Worm (Caenorhabditis elegans) whole organism, L1 larva: Measurements from ENCODE around the gene dnpp-1.
A peak's percentile ranks its signal among the peaks of the same experiment; 100 is the strongest.

ENCODE experiments used
- Y116A8C.19 ChIP-seq: sonication (generic microtip); optimal IDR thresholded peaks from 2 replicates; lab custom pipeline; 2016; ENCODE audit warnings: missing compliant biosample characterization, missing genetic modification characterization, borderline replicate concordance
- ama-1 ChIP-seq: fragments of 150-350 bp; optimal IDR thresholded peaks from 2 replicates; lab custom pipeline; 2014
- blmp-1 ChIP-seq: fragments of 150-350 bp; optimal IDR thresholded peaks from 2 replicates; lab custom pipeline; 2014; ENCODE audit warnings: missing biosample characterization, missing genetic modification characterization
- dpl-1 ChIP-seq, 3 experiments: fragments of 150-350 bp in 2 of 3; sonication (generic microtip) in 1 of 3; optimal IDR thresholded peaks; 2 replicates each; lab custom pipeline; 2014 to 2017; ENCODE audit warnings: missing biosample characterization in 3 of 3, missing genetic modification characterization in 3 of 3, missing genetic modification reagents in 3 of 3
- efl-1 ChIP-seq, 4 experiments: fragments of 150-350 bp; optimal IDR thresholded peaks in 3 of 4; peaks in 1 of 4; 1 replicate in 1 of 4; 2 replicates in 3 of 4; lab custom pipeline; 2014; ENCODE audit warnings: missing biosample characterization in 2 of 4, missing genetic modification characterization in 2 of 4, missing genetic modification reagents in 2 of 4
- egl-13 ChIP-seq: sonication (generic microtip); optimal IDR thresholded peaks from 2 replicates; lab custom pipeline; 2016; ENCODE audit warnings: missing genotype, missing genetic modification reagents, missing genetic modification characterization, missing compliant biosample characterization
- egl-27 ChIP-seq, 2 experiments: fragments of 150-350 bp in 1 of 2; sonication (generic microtip); optimal IDR thresholded peaks; 3 replicates each; lab custom pipeline; 2017 to 2018; ENCODE audit warnings: missing biosample characterization in 2 of 2, missing genetic modification characterization in 2 of 2, missing genetic modification reagents in 2 of 2
- elt-2 ChIP-seq: sonication (generic microtip); optimal IDR thresholded peaks from 2 replicates; lab custom pipeline; 2016; ENCODE audit warnings: missing genetic modification characterization, mild to moderate bottlenecking, inconsistent platforms, missing compliant biosample characterization, missing genetic modification reagents
- elt-3 ChIP-seq, 6 experiments: fragments of 150-350 bp in 1 of 6; sonication (generic microtip); optimal IDR thresholded peaks; 2 replicates each; lab custom pipeline; 2017 to 2018; ENCODE audit warnings: missing biosample characterization in 6 of 6, missing genetic modification characterization in 6 of 6, inconsistent platforms in 1 of 6
- ets-5 ChIP-seq: fragments of 200-800 bp; sonication (Bioruptor generic); IDR thresholded peaks from 2 replicates; pipeline ENCODE4 v1.3.6; 2022; ENCODE audit warnings: missing genetic modification characterization, missing compliant biosample characterization
- fkh-8 ChIP-seq: sonication (generic microtip); optimal IDR thresholded peaks from 2 replicates; lab custom pipeline; 2016; ENCODE audit warnings: mild to moderate bottlenecking, missing genetic modification characterization, missing compliant biosample characterization
- fos-1 ChIP-seq: fragments of 150-350 bp; optimal IDR thresholded peaks from 2 replicates; lab custom pipeline; 2014; ENCODE audit warnings: missing biosample characterization, missing genetic modification characterization
- hlh-17 ChIP-seq: fragments of 200-800 bp; sonication (Bioruptor generic); optimal IDR thresholded peaks from 2 replicates; lab custom pipeline; 2018; ENCODE audit warnings: missing genetic modification characterization, mild to moderate bottlenecking, missing compliant biosample characterization, moderate library complexity, borderline replicate concordance
- hpl-2 ChIP-seq: fragments of 150-350 bp; optimal IDR thresholded peaks from 2 replicates; lab custom pipeline; 2014; ENCODE audit warnings: missing biosample characterization, missing genetic modification reagents, missing genetic modification characterization
- isw-1 ChIP-seq: fragments of 200-800 bp; sonication (Bioruptor generic); IDR thresholded peaks from 2 replicates; pipeline ENCODE4 v1.3.6; 2022; ENCODE audit warnings: missing genetic modification characterization, missing compliant biosample characterization
- lin-14 ChIP-seq: fragments of 200-800 bp; sonication (Bioruptor generic); optimal IDR thresholded peaks from 2 replicates; lab custom pipeline; 2018; ENCODE audit warnings: mild to moderate bottlenecking, missing genetic modification characterization, moderate library complexity, missing compliant biosample characterization
- lin-35 ChIP-seq, 2 experiments: fragments of 150-350 bp; optimal IDR thresholded peaks; 2 replicates each; lab custom pipeline; 2014; ENCODE audit warnings: missing biosample characterization in 2 of 2, missing genetic modification characterization in 2 of 2, missing genetic modification reagents in 2 of 2
- nhr-11 ChIP-seq: fragments of 150-350 bp; optimal IDR thresholded peaks from 2 replicates; lab custom pipeline; 2014; ENCODE audit warnings: missing biosample characterization, missing genetic modification characterization
- nhr-12 ChIP-seq: sonication (generic microtip); optimal IDR thresholded peaks from 2 replicates; lab custom pipeline; 2017; ENCODE audit warnings: missing biosample characterization, missing genetic modification characterization
- nhr-19 ChIP-seq: fragments of 200-800 bp; sonication (Bioruptor generic); conservative IDR thresholded peaks from 2 replicates; pipeline ENCODE4 v1.3.6; 2022; ENCODE audit warnings: missing genetic modification characterization, missing compliant biosample characterization
- nhr-237 ChIP-seq: fragments of 150-350 bp; optimal IDR thresholded peaks from 2 replicates; lab custom pipeline; 2014; ENCODE audit warnings: missing biosample characterization, missing genetic modification characterization
- nhr-28 ChIP-seq: fragments of 150-350 bp; optimal IDR thresholded peaks from 2 replicates; lab custom pipeline; 2014; ENCODE audit warnings: missing biosample characterization, missing genetic modification characterization
- nhr-47 ChIP-seq: sonication (generic microtip); optimal IDR thresholded peaks from 2 replicates; lab custom pipeline; 2016; ENCODE audit warnings: mild to moderate bottlenecking, missing genetic modification characterization, moderate library complexity, missing compliant biosample characterization
- nhr-84 ChIP-seq: sonication (generic microtip); optimal IDR thresholded peaks from 2 replicates; lab custom pipeline; 2017; ENCODE audit warnings: missing biosample characterization, missing genetic modification characterization
- nhr-85 ChIP-seq: sonication (generic microtip); peaks from one replicate; lab custom pipeline; 2016; ENCODE audit warnings: missing genetic modification characterization, inconsistent platforms, missing compliant biosample characterization
- pag-3 ChIP-seq: sonication (generic microtip); optimal IDR thresholded peaks from 2 replicates; lab custom pipeline; 2017; ENCODE audit warnings: missing genetic modification characterization, mild to moderate bottlenecking, missing compliant biosample characterization, antibody characterized with exemption, borderline replicate concordance; ENCODE audit not compliant: insufficient read depth
- pax-3 ChIP-seq: fragments of 200-800 bp; sonication (Bioruptor generic); optimal IDR thresholded peaks from 2 replicates; lab custom pipeline; 2018; ENCODE audit warnings: mild to moderate bottlenecking, missing genetic modification characterization, moderate library complexity, missing compliant biosample characterization
- pqm-1 ChIP-seq: sonication (generic microtip); optimal IDR thresholded peaks from 3 replicates; lab custom pipeline; 2017; ENCODE audit warnings: missing biosample characterization, missing genetic modification characterization
- rnt-1 ChIP-seq: sonication (generic microtip); optimal IDR thresholded peaks from 2 replicates; lab custom pipeline; 2016; ENCODE audit warnings: mild to moderate bottlenecking, missing genetic modification characterization, moderate library complexity, missing compliant biosample characterization
- skn-1 ChIP-seq: fragments of 150-350 bp; optimal IDR thresholded peaks from 2 replicates; lab custom pipeline; 2014; ENCODE audit warnings: missing biosample characterization, missing genetic modification characterization
- sptf-1 ChIP-seq: fragments of 150-350 bp; optimal IDR thresholded peaks from 2 replicates; lab custom pipeline; 2014; ENCODE audit warnings: missing biosample characterization, missing genetic modification characterization
- tlp-1 ChIP-seq: fragments of 150-350 bp; optimal IDR thresholded peaks from 2 replicates; lab custom pipeline; 2014; ENCODE audit warnings: missing biosample characterization, missing genetic modification characterization
- unc-130 ChIP-seq: fragments of 150-350 bp; optimal IDR thresholded peaks from 2 replicates; lab custom pipeline; 2017; ENCODE audit warnings: missing biosample characterization, missing genetic modification characterization, inconsistent platforms
- unc-30 ChIP-seq: sonication (generic microtip); optimal IDR thresholded peaks from 2 replicates; lab custom pipeline; 2017; ENCODE audit warnings: missing biosample characterization, missing genetic modification characterization
- vab-15 ChIP-seq: sonication (generic microtip); optimal IDR thresholded peaks from 2 replicates; lab custom pipeline; 2017; ENCODE audit warnings: missing genotype, mild to moderate bottlenecking, missing genetic modification characterization, missing compliant biosample characterization
- zag-1 ChIP-seq: fragments of 150-350 bp; optimal IDR thresholded peaks from 2 replicates; lab custom pipeline; 2014; ENCODE audit warnings: missing biosample characterization, missing genetic modification characterization
- ztf-4 ChIP-seq: fragments of 150-350 bp; optimal IDR thresholded peaks from 2 replicates; lab custom pipeline; 2014; ENCODE audit warnings: missing biosample characterization, missing genetic modification characterization

dnpp-1 gene

DNA sequence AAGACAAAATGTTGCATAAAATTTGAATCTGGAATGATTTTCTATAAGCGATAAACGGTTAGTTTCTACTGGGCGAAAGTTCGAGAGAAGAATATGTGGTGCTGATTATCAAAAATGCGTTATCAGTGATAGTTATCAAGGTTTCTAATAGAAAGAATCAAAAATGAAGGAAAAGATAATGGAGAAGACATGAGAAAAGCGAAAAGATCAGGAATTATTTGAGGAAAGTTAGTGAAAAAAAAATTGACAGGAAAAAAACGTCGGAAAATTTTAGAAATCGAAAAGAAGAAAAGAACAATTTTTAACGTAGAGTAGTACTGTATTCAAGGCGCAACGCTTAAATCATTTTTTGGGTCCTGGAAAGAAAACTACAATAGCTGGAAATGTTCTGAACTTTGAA lies at the start of gene dnpp-1:
Gene dnpp-1 (minus strand): TSS at position 30 of the 400 bp plus-strand sequence.
- peak in 1 of 2 experiments; percentile 25 for TF ChIP-seq lin-35 (GFP tag; optimal IDR thresholded peaks at IDR 0.05; lab: Kevin White, UChicago)
- no peak for TF ChIP-seq hlh-17
- TF ChIP-seq dpl-1 (GFP tag; optimal IDR thresholded peaks at IDR 0.05; lab: Kevin White, UChicago): no peak
- peak; percentile 25 for TF ChIP-seq tlp-1 (tag; lab: Kevin White, UChicago)
- no peak for TF ChIP-seq lin-14 (GFP tag; lab: Kevin White, UChicago)
- TF ChIP-seq unc-30 (tag; lab: Kevin White, UChicago): no peak
- no peak for TF ChIP-seq fkh-8 (tag; lab: Kevin White, UChicago)
- no peak for TF ChIP-seq ets-5 (GFP tag; lab: Robert Waterston, UW)
- TF ChIP-seq nhr-19 (GFP tag; lab: Robert Waterston, UW): no peak
- TF ChIP-seq Y116A8C.19 (tag; lab: Kevin White, UChicago): no peak
- TF ChIP-seq nhr-84 (tag; lab: Kevin White, UChicago): no peak
- TF ChIP-seq elt-3 (tag; optimal IDR thresholded peaks at IDR 0.05; lab: Kevin White, UChicago): no peak
- no peak for TF ChIP-seq ama-1 (lab: Kevin White, UChicago)
- no peak for TF ChIP-seq nhr-11
- TF ChIP-seq fos-1 (tag; lab: Kevin White, UChicago): no peak
- no peak for TF ChIP-seq pax-3
- TF ChIP-seq blmp-1 (tag; lab: Kevin White, UChicago): peak; percentile 62
- TF ChIP-seq pqm-1 (tag; lab: Kevin White, UChicago): peak; percentile 36
- peak; percentile 78 for TF ChIP-seq elt-2
- no peak for TF ChIP-seq rnt-1 (tag; lab: Kevin White, UChicago)
- TF ChIP-seq pag-3 (tag; lab: Kevin White, UChicago): no peak
- no peak for TF ChIP-seq skn-1 (tag; lab: Kevin White, UChicago)
- TF ChIP-seq vab-15 (tag; lab: Kevin White, UChicago): no peak
- TF ChIP-seq, all 84 proteins: peak for 5

DNA sequence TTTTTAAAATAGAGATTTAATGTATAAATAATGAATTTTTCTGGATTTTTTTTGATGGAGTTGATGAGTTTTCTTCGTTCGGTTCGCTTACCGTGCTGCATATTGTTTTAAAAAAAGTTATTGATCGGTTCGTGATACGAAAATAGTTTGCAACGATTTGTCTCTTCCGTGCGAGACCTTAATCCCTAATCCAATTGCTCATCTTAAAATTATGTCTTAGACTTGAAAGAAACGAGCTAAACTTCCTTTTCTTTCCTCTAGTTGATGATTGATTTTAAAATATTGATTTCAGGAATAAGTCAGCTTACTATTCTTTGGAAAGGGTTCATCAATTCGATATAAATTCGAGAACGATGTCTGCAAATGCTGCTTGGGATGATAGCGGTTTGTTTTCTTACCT lies 44.8 kb upstream of the dnpp-1 start, which contains the start of gene C28H8.3:
Gene C28H8.3 (plus strand): TSS at position 293 of the 400 bp plus-strand sequence.
- TF ChIP-seq ztf-4 (tag; lab: Kevin White, UChicago): no peak
- no peak for TF ChIP-seq egl-27 (tag; optimal IDR thresholded peaks at IDR 0.05; lab: Kevin White, UChicago)
- no peak for TF ChIP-seq hpl-2 (GFP tag; lab: Kevin White, UChicago)
- no peak for TF ChIP-seq sptf-1 (tag; lab: Kevin White, UChicago)
- no peak for TF ChIP-seq nhr-85 (tag; lab: Kevin White, UChicago)
- TF ChIP-seq unc-30 (tag; lab: Kevin White, UChicago): no peak
- TF ChIP-seq nhr-28 (tag; lab: Kevin White, UChicago): no peak
- no peak for TF ChIP-seq isw-1 (GFP tag; lab: Robert Waterston, UW)
- TF ChIP-seq dpl-1 (GFP tag; optimal IDR thresholded peaks at IDR 0.05; lab: Kevin White, UChicago): no peak
- no peak for TF ChIP-seq nhr-84 (tag; lab: Kevin White, UChicago)
- TF ChIP-seq nhr-12 (tag; lab: Kevin White, UChicago): no peak
- TF ChIP-seq nhr-47 (tag; lab: Kevin White, UChicago): no peak
- no peak for TF ChIP-seq pag-3 (tag; lab: Kevin White, UChicago)
- no peak for TF ChIP-seq nhr-237
- TF ChIP-seq unc-130 (tag; lab: Kevin White, UChicago): no peak
- no peak for TF ChIP-seq egl-13 (tag; lab: Kevin White, UChicago)
- TF ChIP-seq, all 84 proteins: peak for 0

DNA sequence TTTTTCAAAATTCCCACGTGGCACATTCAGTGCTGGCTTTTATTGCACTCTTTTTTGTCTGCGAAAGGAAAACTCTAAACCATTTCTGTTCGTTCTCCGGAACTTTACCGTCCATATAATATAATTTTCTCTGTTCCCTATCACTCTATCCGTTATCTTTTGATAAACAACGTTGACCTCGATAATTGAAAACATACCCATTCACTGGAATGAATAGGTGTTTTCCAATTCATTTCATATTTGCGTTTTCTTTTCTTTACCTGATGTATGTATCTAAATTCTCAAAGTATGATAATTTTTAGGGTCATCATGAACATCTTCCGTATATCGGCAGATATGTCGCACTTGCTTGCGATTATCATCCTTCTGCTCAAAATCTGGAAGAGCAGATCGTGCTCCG lies 43.1 kb upstream of the dnpp-1 start, which contains the start of gene erd-2.2:
Gene erd-2.2 (plus strand): TSS at position 301 of the 400 bp plus-strand sequence.
- TF ChIP-seq nhr-85 (tag; lab: Kevin White, UChicago) (peak; percentile 43), efl-1 (optimal IDR thresholded peaks at IDR 0.05; lab: Kevin White, UChicago) (no peak), efl-1 (GFP tag; optimal IDR thresholded peaks at IDR 0.05 in 1 of 2; lab: Kevin White, UChicago) (peak in 1 of 2 experiments; percentile 31), zag-1 (tag; lab: Kevin White, UChicago) (no peak), blmp-1 (tag; lab: Kevin White, UChicago) (peak; percentile 30), fkh-8 (tag; lab: Kevin White, UChicago) (no peak)
- TF ChIP-seq, all 84 proteins: peak for 3
